ENCODE assay signal across 5 worm cellular contexts in genomic region chrIV:16400412-16401381, ce11.
TF ChIP-seq lines count a peak whose summit lies in the region.

No protein-coding gene starts in this region.

TF ChIP-seq in whole organism, L1 larva, 84 proteins besides CTCF, POLR2A, EP300 and RAD21 (continues in another document):
- TF ChIP-seq nhr-20 (tag; optimal IDR thresholded peaks at IDR 0.05; lab: Kevin White, UChicago) = peak; percentile 14
- TF ChIP-seq dsc-1 (tag; optimal IDR thresholded peaks at IDR 0.05; lab: Kevin White, UChicago) = no peak
- no peak for TF ChIP-seq egl-27 (tag; optimal IDR thresholded peaks at IDR 0.05; lab: Kevin White, UChicago)
- TF ChIP-seq efl-1 (optimal IDR thresholded peaks at IDR 0.05; lab: Kevin White, UChicago) = no peak
- peak in 1 of 2 experiments; percentile 82 for TF ChIP-seq efl-1 (GFP tag; optimal IDR thresholded peaks at IDR 0.05 in 1 of 2; lab: Kevin White, UChicago)
- TF ChIP-seq ets-5 (GFP tag; IDR thresholded peaks at IDR 0.05; lab: Robert Waterston, UW) = no peak
- TF ChIP-seq F16B12.6 (tag; optimal IDR thresholded peaks at IDR 0.05; lab: Kevin White, UChicago) = no peak
- no peak for TF ChIP-seq unc-130 (tag; optimal IDR thresholded peaks at IDR 0.05; lab: Kevin White, UChicago)
- no peak for TF ChIP-seq fkh-8 (tag; optimal IDR thresholded peaks at IDR 0.05; lab: Kevin White, UChicago)
- no peak for TF ChIP-seq mef-2 (tag; optimal IDR thresholded peaks at IDR 0.05; lab: Kevin White, UChicago)
- TF ChIP-seq nhr-12 (tag; optimal IDR thresholded peaks at IDR 0.05; lab: Kevin White, UChicago) = no peak
- TF ChIP-seq ztf-4 (tag; optimal IDR thresholded peaks at IDR 0.05; lab: Kevin White, UChicago) = no peak
- no peak for TF ChIP-seq nhr-84 (tag; optimal IDR thresholded peaks at IDR 0.05; lab: Kevin White, UChicago)
- no peak for TF ChIP-seq nhr-71 (tag; optimal IDR thresholded peaks at IDR 0.05; lab: Kevin White, UChicago)
- no peak for TF ChIP-seq zag-1 (tag; optimal IDR thresholded peaks at IDR 0.05; lab: Kevin White, UChicago)
- 0 out of 2 replicates have a peak, but pooled peaks have one; percentile 13 for TF ChIP-seq nhr-19 (GFP tag; conservative IDR thresholded peaks at IDR 0.05; lab: Robert Waterston, UW)
- no peak for TF ChIP-seq ztf-11 (tag; optimal IDR thresholded peaks at IDR 0.05; lab: Kevin White, UChicago)
- TF ChIP-seq C16A3.4 (tag; optimal IDR thresholded peaks at IDR 0.05; lab: Kevin White, UChicago) = peak; percentile 24
- TF ChIP-seq unc-30 (tag; optimal IDR thresholded peaks at IDR 0.05; lab: Kevin White, UChicago) = no peak

TF ChIP-seq in whole organism, L3 larva, 47 proteins besides CTCF, POLR2A, EP300 and RAD21 (continues in another document):
- TF ChIP-seq ZK546.5 (tag; optimal IDR thresholded peaks at IDR 0.05; lab: Kevin White, UChicago) (no peak), elt-2 (tag; optimal IDR thresholded peaks at IDR 0.05; lab: Kevin White, UChicago) (peak; percentile 34), nhr-11 (tag; optimal IDR thresholded peaks at IDR 0.05; lab: Kevin White, UChicago) (no peak), elt-3 (tag; optimal IDR thresholded peaks at IDR 0.05; lab: Kevin White, UChicago) (peak in 1 of 3 experiments; percentile 10), ceh-16 (tag; optimal IDR thresholded peaks at IDR 0.05; lab: Kevin White, UChicago) (no peak), lin-39 (tag; optimal IDR thresholded peaks at IDR 0.05; lab: Kevin White, UChicago) (no peak), mml-1 (tag; optimal IDR thresholded peaks at IDR 0.05; lab: Kevin White, UChicago) (no peak), nfya-1 (tag; optimal IDR thresholded peaks at IDR 0.05; lab: Kevin White, UChicago; ENCODE audit: insufficient read depth) (peak; percentile 33), ama-1 (optimal IDR thresholded peaks at IDR 0.05; lab: Kevin White, UChicago) (no peak), egl-5 (tag; optimal IDR thresholded peaks at IDR 0.05; lab: Kevin White, UChicago) (no peak), nhr-23 (tag; optimal IDR thresholded peaks at IDR 0.05; lab: Kevin White, UChicago) (no peak), nhr-43 (tag; optimal IDR thresholded peaks at IDR 0.05; lab: Kevin White, UChicago; ENCODE audit: poor library complexity, severe bottlenecking) (peak; percentile 52), lsy-12 (tag; optimal IDR thresholded peaks at IDR 0.05; lab: Kevin White, UChicago) (no peak), mdl-1 (tag; optimal IDR thresholded peaks at IDR 0.05; lab: Kevin White, UChicago) (no peak), snpc-4 (tag; optimal IDR thresholded peaks at IDR 0.05; lab: Kevin White, UChicago) (peak; percentile 6), daf-12 (tag; optimal IDR thresholded peaks at IDR 0.05; lab: Kevin White, UChicago) (no peak), eor-1 (tag; optimal IDR thresholded peaks at IDR 0.05; lab: Kevin White, UChicago) (no peak), unc-62 (GFP tag; optimal IDR thresholded peaks at IDR 0.05; lab: Kevin White, UChicago) (no peak), nhr-77 (tag; optimal IDR thresholded peaks at IDR 0.05; lab: Kevin White, UChicago) (no peak)

TF ChIP-seq in whole organism, early embryonic, 17 proteins besides CTCF, POLR2A, EP300 and RAD21:
- TF ChIP-seq hnd-1 (tag; optimal IDR thresholded peaks at IDR 0.05; lab: Kevin White, UChicago) (peak; percentile 7), tbx-11 (GFP tag; IDR thresholded peaks at IDR 0.05; lab: Robert Waterston, UW) (0 out of 2 replicates have a peak, but pooled peaks have one; percentile 16), scrt-1 (GFP tag; IDR thresholded peaks at IDR 0.05; lab: Robert Waterston, UW) (peak; percentile 65; the same call in 1 of the 2 replicates), flt-1 (GFP tag; IDR thresholded peaks at IDR 0.05; lab: Robert Waterston, UW) (peak; percentile 50), aly-1 (tag; optimal IDR thresholded peaks at IDR 0.05; lab: Kevin White, UChicago) (peak; percentile 6), ama-1 (optimal IDR thresholded peaks at IDR 0.05; lab: Kevin White, UChicago) (no peak), tra-4 (tag; optimal IDR thresholded peaks at IDR 0.05; lab: Kevin White, UChicago) (no peak), pes-1 (GFP tag; IDR thresholded peaks at IDR 0.05; lab: Robert Waterston, UW) (peak; percentile 80), tbx-37 (GFP tag; conservative IDR thresholded peaks at IDR 0.05; lab: Robert Waterston, UW) (0 out of 2 replicates have a peak, but pooled peaks have one; percentile 12), ceh-13 (GFP tag; optimal IDR thresholded peaks at IDR 0.05; lab: Kevin White, UChicago) (peak; percentile 29), ets-7 (tag; optimal IDR thresholded peaks at IDR 0.05; lab: Kevin White, UChicago) (peak; percentile 29), sea-1 (GFP tag; conservative IDR thresholded peaks at IDR 0.05; lab: Robert Waterston, UW) (no peak)

TF ChIP-seq in whole organism, midembryonic, 9 proteins besides CTCF, POLR2A, EP300 and RAD21:
- TF ChIP-seq med-1 (GFP tag; optimal IDR thresholded peaks at IDR 0.05; lab: Kevin White, UChicago; ENCODE audit: insufficient read depth) = peak; percentile 19
- TF ChIP-seq tab-1 (GFP tag; IDR thresholded peaks at IDR 0.05; lab: Robert Waterston, UW) = peak; percentile 77
- TF ChIP-seq cog-1 (tag; optimal IDR thresholded peaks at IDR 0.05; lab: Kevin White, UChicago) = peak; percentile 32
- TF ChIP-seq flt-1 (GFP tag; IDR thresholded peaks at IDR 0.05; lab: Robert Waterston, UW) = peak; percentile 75; the same call in 1 of the 2 replicates
- TF ChIP-seq ztf-29 (GFP tag; IDR thresholded peaks at IDR 0.05; lab: Robert Waterston, UW) = peak; percentile 25; the same call in 1 of the 2 replicates
- TF ChIP-seq ztf-23 (GFP tag; IDR thresholded peaks at IDR 0.05; lab: Robert Waterston, UW) = peak; percentile 44; the same call in 1 of the 2 replicates
- TF ChIP-seq T22C8.4 (GFP tag; IDR thresholded peaks at IDR 0.05; lab: Robert Waterston, UW) = no peak; the same call in 1 of the 2 replicates
- TF ChIP-seq ref-1 (GFP tag; conservative IDR thresholded peaks at IDR 0.05; lab: Robert Waterston, UW) = 0 out of 2 replicates have a peak, but pooled peaks have one; percentile 45
- no peak for TF ChIP-seq klf-2 (GFP tag; conservative IDR thresholded peaks at IDR 0.05; lab: Robert Waterston, UW)

TF ChIP-seq in whole organism, young adult, 124 proteins besides CTCF, POLR2A, EP300 and RAD21 (continues in another document):
- TF ChIP-seq D2030.7 (GFP tag; IDR thresholded peaks at IDR 0.05; lab: Robert Waterston, UW) = peak; percentile 86
- TF ChIP-seq lsy-27 (tag; optimal IDR thresholded peaks at IDR 0.05; lab: Kevin White, UChicago; ENCODE audit: borderline replicate concordance, insufficient read depth) = no peak
- TF ChIP-seq tbp1 (GFP tag; optimal IDR thresholded peaks at IDR 0.05; lab: Kevin White, UChicago) = peak; percentile 99
- TF ChIP-seq fkh-3 (tag; optimal IDR thresholded peaks at IDR 0.05; lab: Kevin White, UChicago) = no peak
- peak; percentile 73; the same call in 1 of the 2 replicates for TF ChIP-seq ceh-40 (GFP tag; IDR thresholded peaks at IDR 0.05; lab: Robert Waterston, UW)
- TF ChIP-seq F52B5.7 (tag; optimal IDR thresholded peaks at IDR 0.05; lab: Kevin White, UChicago) = peak; percentile 48
- TF ChIP-seq T07F8.4 (tag; optimal IDR thresholded peaks at IDR 0.05; lab: Kevin White, UChicago) = peak; percentile 42
- peak; percentile 75 for TF ChIP-seq hmg-1.2 (GFP tag; IDR thresholded peaks at IDR 0.05; lab: Robert Waterston, UW)
- no peak for TF ChIP-seq hsf-1 (GFP tag; IDR thresholded peaks at IDR 0.05; lab: Robert Waterston, UW)
- TF ChIP-seq mel-28 (tag; optimal IDR thresholded peaks at IDR 0.05; lab: Kevin White, UChicago; ENCODE audit: borderline replicate concordance) = no peak
- TF ChIP-seq attf-6 (GFP tag; IDR thresholded peaks at IDR 0.05; lab: Robert Waterston, UW) = peak; percentile 95
- TF ChIP-seq rpc-1 (optimal IDR thresholded peaks at IDR 0.05; lab: Kevin White, UChicago) = peak; percentile 89
- peak; percentile 91 for TF ChIP-seq rpc-1 (tag; optimal IDR thresholded peaks at IDR 0.05; lab: Kevin White, UChicago)
- peak; percentile 61 for TF ChIP-seq mxl-1 (tag; optimal IDR thresholded peaks at IDR 0.05; lab: Kevin White, UChicago)
- TF ChIP-seq xnd-1 (tag; optimal IDR thresholded peaks at IDR 0.05; lab: Kevin White, UChicago) = no peak
- no peak for TF ChIP-seq ZK185.1 (tag; optimal IDR thresholded peaks at IDR 0.05; lab: Kevin White, UChicago; ENCODE audit: poor library complexity, severe bottlenecking)
- TF ChIP-seq K11D2.4 (GFP tag; IDR thresholded peaks at IDR 0.05; lab: Robert Waterston, UW) = no peak
- peak; percentile 67 for TF ChIP-seq zim-3 (tag; optimal IDR thresholded peaks at IDR 0.05; lab: Kevin White, UChicago)
- peak; percentile 65; the same call in 1 of the 2 replicates for TF ChIP-seq nfyb-1 (GFP tag; IDR thresholded peaks at IDR 0.05; lab: Robert Waterston, UW)
- no peak for TF ChIP-seq F37B4.10 (GFP tag; IDR thresholded peaks at IDR 0.05; lab: Robert Waterston, UW)
- TF ChIP-seq aptf-2 (GFP tag; conservative IDR thresholded peaks at IDR 0.05; lab: Robert Waterston, UW) = no peak
- TF ChIP-seq pbrm-1 (GFP tag; IDR thresholded peaks at IDR 0.05; lab: Robert Waterston, UW) = peak; percentile 90
- TF ChIP-seq him-1 (tag; optimal IDR thresholded peaks at IDR 0.05; lab: Kevin White, UChicago) = peak; percentile 44
- TF ChIP-seq lin-54 (GFP tag; optimal IDR thresholded peaks at IDR 0.05; lab: Kevin White, UChicago) = peak; percentile 72
- no peak for TF ChIP-seq akir-1 (GFP tag; optimal IDR thresholded peaks at IDR 0.05; lab: Kevin White, UChicago)
- TF ChIP-seq ztf-25 (GFP tag; IDR thresholded peaks at IDR 0.05; lab: Robert Waterston, UW) = peak; percentile 80; the same call in 1 of the 2 replicates
- peak; percentile 50 for TF ChIP-seq F49E8.2 (tag; optimal IDR thresholded peaks at IDR 0.05; lab: Kevin White, UChicago; ENCODE audit: insufficient read depth)
- TF ChIP-seq ceh-79 (tag; optimal IDR thresholded peaks at IDR 0.05; lab: Kevin White, UChicago) = peak; percentile 43
- TF ChIP-seq egrh-3 (GFP tag; IDR thresholded peaks at IDR 0.05; lab: Robert Waterston, UW) = peak; percentile 39; the same call in 1 of the 2 replicates
- TF ChIP-seq hmg-20 (GFP tag; IDR thresholded peaks at IDR 0.05; lab: Robert Waterston, UW) = no peak
- no peak for TF ChIP-seq madf-3 (GFP tag; IDR thresholded peaks at IDR 0.05; lab: Robert Waterston, UW)
- peak; percentile 79; the same call in 1 of the 2 replicates for TF ChIP-seq ztf-28 (GFP tag; IDR thresholded peaks at IDR 0.05; lab: Robert Waterston, UW)
- TF ChIP-seq athp-1 (tag; optimal IDR thresholded peaks at IDR 0.05; lab: Kevin White, UChicago) = peak; percentile 68
- peak; percentile 95 for TF ChIP-seq lin-26 (GFP tag; IDR thresholded peaks at IDR 0.05; lab: Robert Waterston, UW)
- TF ChIP-seq mes-4 (tag; optimal IDR thresholded peaks at IDR 0.05; lab: Kevin White, UChicago) = peak; percentile 46
- no peak for TF ChIP-seq Y56A3A.18 (GFP tag; IDR thresholded peaks at IDR 0.05; lab: Robert Waterston, UW)
- 0 out of 2 replicates have a peak, but pooled peaks have one; percentile 9 for TF ChIP-seq F33H1.4 (GFP tag; IDR thresholded peaks at IDR 0.05; lab: Robert Waterston, UW)

Comparison
In these comparisons a context has a peak if more than half of its experiments do, and no peak if none do; other contexts are left out.
1. Of the 8 proteins assayed by ChIP-seq in both whole organism, young adult and whole organism, L1 larva: peak only in whole organism, young adult: ama-1, snpc-4 and unc-130; only in whole organism, L1 larva: none; in both: nhr-90; in neither: 1; mixed calls (peak in some experiments, not most) for 3.